Worm (Caenorhabditis elegans): ENCODE data around the gene Y54G2A.10.

DNA sequence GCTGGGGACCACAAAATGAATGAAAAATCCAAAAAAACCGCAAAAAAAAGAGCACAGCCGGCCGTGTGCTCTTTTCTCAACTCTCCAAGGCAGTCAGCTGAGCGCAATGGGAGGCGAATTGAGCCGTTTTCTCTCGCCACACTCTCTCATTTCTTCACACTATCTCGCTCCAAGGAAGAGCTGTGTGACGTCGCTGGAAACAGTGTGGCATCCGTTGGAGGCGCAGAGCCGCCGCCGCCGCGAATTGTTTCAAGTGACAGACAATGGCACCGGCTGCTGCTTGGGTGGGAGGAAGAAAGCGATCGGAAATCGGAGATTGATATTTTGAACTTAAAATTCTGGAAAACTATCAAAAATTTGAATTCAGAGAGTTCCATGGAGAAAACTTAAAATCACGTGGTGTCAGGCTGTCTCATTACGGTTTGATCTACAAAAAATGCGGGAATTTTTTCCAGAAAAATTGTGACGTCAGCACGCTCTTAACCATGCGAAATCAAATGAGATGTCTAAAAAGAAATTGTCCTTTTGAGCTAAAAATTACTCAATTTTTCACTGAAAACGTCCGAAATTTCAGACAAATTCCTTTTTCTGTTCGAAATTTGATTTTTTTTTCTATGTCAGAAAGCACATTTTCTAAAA, 23.4 kb upstream of the Y54G2A.10 start:
- TF ChIP-seq ref-1 (GFP tag; conservative IDR thresholded peaks at IDR 0.05) (no peak), cog-1 (tag; optimal IDR thresholded peaks at IDR 0.05) (no peak), tab-1 (GFP tag; IDR thresholded peaks at IDR 0.05) (no peak)

Data from whole organism, midembryonic.